Worm (Caenorhabditis elegans) whole organism, young adult: ENCODE measurements around the gene nhr-11.
A peak's percentile ranks its signal among the peaks of the same experiment; 100 is the strongest.

Experiments used
- B0035.1 ChIP-seq: sonication (generic microtip); optimal IDR thresholded peaks from 2 replicates; lab custom pipeline; 2016; ENCODE audit warnings: missing genetic modification characterization, mild to moderate bottlenecking, missing compliant biosample characterization, missing genotype, missing genetic modification reagents
- C06A6.2 ChIP-seq: fragments of 200-800 bp; sonication (Bioruptor generic); conservative IDR thresholded peaks from 2 replicates; pipeline ENCODE4 v1.3.6; 2022; ENCODE audit warnings: missing genetic modification characterization, missing compliant biosample characterization
- F23B12.7 ChIP-seq: sonication (generic microtip); optimal IDR thresholded peaks from 2 replicates; lab custom pipeline; 2017; ENCODE audit warnings: missing genetic modification characterization, mild to moderate bottlenecking, missing compliant biosample characterization, antibody characterized with exemption, moderate library complexity; ENCODE audit not compliant: insufficient read depth
- F33H1.4 ChIP-seq: fragments of 200-800 bp; sonication (Bioruptor generic); IDR thresholded peaks from 2 replicates; pipeline ENCODE4 v1.3.6; 2022; ENCODE audit warnings: missing genetic modification reagents, missing genetic modification characterization, missing compliant biosample characterization
- F37B4.10 ChIP-seq: fragments of 200-800 bp; sonication (Bioruptor generic); IDR thresholded peaks from 2 replicates; pipeline ENCODE4 v1.3.6; 2022; ENCODE audit warnings: missing genetic modification characterization, missing compliant biosample characterization
- F52B5.7 ChIP-seq: sonication (generic microtip); optimal IDR thresholded peaks from 2 replicates; lab custom pipeline; 2016; ENCODE audit warnings: mild to moderate bottlenecking, missing genetic modification characterization, missing compliant biosample characterization
- F57A8.1 ChIP-seq: fragments of 200-800 bp; sonication (Bioruptor generic); optimal IDR thresholded peaks from 2 replicates; lab custom pipeline; 2018; ENCODE audit warnings: mild to moderate bottlenecking, missing genetic modification characterization, moderate library complexity, missing compliant biosample characterization
- T07F8.4 ChIP-seq: sonication (generic microtip); optimal IDR thresholded peaks from 2 replicates; lab custom pipeline; 2016; ENCODE audit warnings: mild to moderate bottlenecking, missing genetic modification characterization, moderate library complexity, missing compliant biosample characterization
- T26A5.8 ChIP-seq: sonication (generic microtip); optimal IDR thresholded peaks from 2 replicates; lab custom pipeline; 2016; ENCODE audit warnings: missing genetic modification characterization, missing compliant biosample characterization
- Y53G8AR.9 ChIP-seq: fragments of 200-800 bp; sonication (Bioruptor generic); conservative IDR thresholded peaks from 2 replicates; pipeline ENCODE4 v1.3.6; 2022; ENCODE audit warnings: missing genetic modification reagents, missing genetic modification characterization, missing compliant biosample characterization
- Y56A3A.18 ChIP-seq: fragments of 200-800 bp; sonication (Bioruptor generic); IDR thresholded peaks from 2 replicates; pipeline ENCODE4 v1.3.6; 2022; ENCODE audit warnings: missing genetic modification reagents, missing genetic modification characterization, missing compliant biosample characterization
- Y95B8A.8 ChIP-seq: fragments of 200-800 bp; sonication (Bioruptor generic); IDR thresholded peaks from 2 replicates; pipeline ENCODE4 v1.3.6; 2022; ENCODE audit warnings: missing genetic modification reagents, missing genetic modification characterization, missing compliant biosample characterization
- ZK185.1 ChIP-seq: sonication (generic microtip); optimal IDR thresholded peaks from 2 replicates; lab custom pipeline; 2016; ENCODE audit warnings: mild to moderate bottlenecking, missing genetic modification characterization, missing compliant biosample characterization; ENCODE audit not compliant: poor library complexity, severe bottlenecking
- atf-7 ChIP-seq: sonication (generic microtip); optimal IDR thresholded peaks from 2 replicates; lab custom pipeline; 2017; ENCODE audit warnings: mild to moderate bottlenecking, missing genetic modification characterization, missing compliant biosample characterization
- attf-5 ChIP-seq: fragments of 200-800 bp; sonication (Bioruptor generic); optimal IDR thresholded peaks from 2 replicates; lab custom pipeline; 2018; ENCODE audit warnings: mild to moderate bottlenecking, missing genetic modification characterization, missing compliant biosample characterization
- cebp-2 ChIP-seq: fragments of 200-800 bp; sonication (Bioruptor generic); IDR thresholded peaks from 2 replicates; pipeline ENCODE4 v1.3.6; 2022; ENCODE audit warnings: missing genetic modification characterization, missing compliant biosample characterization
- ceh-100 ChIP-seq: fragments of 200-800 bp; sonication (Bioruptor generic); IDR thresholded peaks from 2 replicates; pipeline ENCODE4 v1.3.6; 2022; ENCODE audit warnings: missing genetic modification reagents, missing genetic modification characterization, missing compliant biosample characterization
- die-1 ChIP-seq: sonication (generic microtip); optimal IDR thresholded peaks from 2 replicates; lab custom pipeline; 2016; ENCODE audit warnings: missing genotype, mild to moderate bottlenecking, missing genetic modification characterization, missing compliant biosample characterization
- efl-1 ChIP-seq: fragments of 150-350 bp; optimal IDR thresholded peaks from 2 replicates; lab custom pipeline; 2014; ENCODE audit warnings: missing biosample characterization, missing genetic modification reagents, missing genetic modification characterization
- egrh-3 ChIP-seq: fragments of 200-800 bp; sonication (Bioruptor generic); IDR thresholded peaks from 2 replicates; pipeline ENCODE4 v1.3.6; 2022; ENCODE audit warnings: missing genetic modification reagents, missing genetic modification characterization, missing compliant biosample characterization
- ets-4 ChIP-seq: fragments of 200-800 bp; sonication (Bioruptor generic); optimal IDR thresholded peaks from 2 replicates; lab custom pipeline; 2018; ENCODE audit warnings: mild to moderate bottlenecking, missing genetic modification characterization, missing compliant biosample characterization
- gei-17 ChIP-seq: fragments of 200-800 bp; sonication (Bioruptor generic); optimal IDR thresholded peaks from 2 replicates; lab custom pipeline; 2018; ENCODE audit warnings: mild to moderate bottlenecking, missing genetic modification characterization, missing compliant biosample characterization
- hlh-26 ChIP-seq: fragments of 200-800 bp; sonication (Bioruptor generic); conservative IDR thresholded peaks from 2 replicates; pipeline ENCODE4 v1.3.6; 2022; ENCODE audit warnings: missing genetic modification reagents, missing genetic modification characterization, missing compliant biosample characterization
- hrde-1 ChIP-seq: sonication (generic microtip); optimal IDR thresholded peaks from 2 replicates; lab custom pipeline; 2016; ENCODE audit warnings: missing genetic modification characterization, mild to moderate bottlenecking, missing compliant biosample characterization, moderate library complexity, missing genotype, missing genetic modification reagents, borderline replicate concordance
- hsf-1 ChIP-seq: fragments of 200-800 bp; sonication (Bioruptor generic); IDR thresholded peaks from 2 replicates; pipeline ENCODE4 v1.3.6; 2022; ENCODE audit warnings: missing genetic modification reagents, missing genetic modification characterization, missing compliant biosample characterization
- lag-1 ChIP-seq: fragments of 200-800 bp; sonication (Bioruptor generic); IDR thresholded peaks from 2 replicates; pipeline ENCODE4 v1.3.6; 2022; ENCODE audit warnings: missing genetic modification reagents, missing genetic modification characterization, missing compliant biosample characterization
- lin-40 ChIP-seq: sonication (generic microtip); optimal IDR thresholded peaks from 2 replicates; lab custom pipeline; 2016; ENCODE audit warnings: missing genetic modification characterization, mild to moderate bottlenecking, missing compliant biosample characterization, missing genotype, missing genetic modification reagents
- lin-54 ChIP-seq: fragments of 200-800 bp; sonication (Bioruptor generic); optimal IDR thresholded peaks from 2 replicates; lab custom pipeline; 2018; ENCODE audit warnings: mild to moderate bottlenecking, missing genetic modification characterization, missing compliant biosample characterization
- lir-1 ChIP-seq: fragments of 200-800 bp; sonication (Bioruptor generic); conservative IDR thresholded peaks from 2 replicates; pipeline ENCODE4 v1.3.6; 2022; ENCODE audit warnings: missing genetic modification reagents, missing genetic modification characterization, missing compliant biosample characterization
- lsl-1 ChIP-seq: fragments of 200-800 bp; sonication (Bioruptor generic); optimal IDR thresholded peaks from 2 replicates; lab custom pipeline; 2018; ENCODE audit warnings: mild to moderate bottlenecking, missing genetic modification characterization, moderate library complexity, missing compliant biosample characterization
- madf-10 ChIP-seq: sonication (generic microtip); optimal IDR thresholded peaks from 2 replicates; lab custom pipeline; 2016; ENCODE audit warnings: mild to moderate bottlenecking, missing genetic modification characterization, missing compliant biosample characterization
- mes-4 ChIP-seq: sonication (generic microtip); optimal IDR thresholded peaks from 2 replicates; lab custom pipeline; 2016; ENCODE audit warnings: missing genotype, missing genetic modification characterization, missing compliant biosample characterization
- mxl-1 ChIP-seq: sonication (generic microtip); optimal IDR thresholded peaks from 2 replicates; lab custom pipeline; 2016; ENCODE audit warnings: missing genetic modification characterization, missing compliant biosample characterization
- nfya-1 ChIP-seq: sonication (generic microtip); optimal IDR thresholded peaks from 2 replicates; lab custom pipeline; 2017; ENCODE audit warnings: antibody characterized with exemption, missing compliant biosample characterization, missing genetic modification characterization, borderline replicate concordance; ENCODE audit not compliant: insufficient read depth
- nhr-27 ChIP-seq: fragments of 200-800 bp; sonication (Bioruptor generic); optimal IDR thresholded peaks from 2 replicates; lab custom pipeline; 2018; ENCODE audit warnings: mild to moderate bottlenecking, missing genetic modification characterization, moderate library complexity, missing compliant biosample characterization
- pbrm-1 ChIP-seq: fragments of 200-800 bp; sonication (Bioruptor generic); IDR thresholded peaks from 2 replicates; pipeline ENCODE4 v1.3.6; 2022; ENCODE audit warnings: missing genetic modification reagents, missing genetic modification characterization, missing compliant biosample characterization
- repo-1 ChIP-seq: sonication (generic microtip); optimal IDR thresholded peaks from 2 replicates; lab custom pipeline; 2017; ENCODE audit warnings: mild to moderate bottlenecking, missing genetic modification characterization, missing compliant biosample characterization
- rpc-1 ChIP-seq, 2 experiments: fragments of 150-350 bp in 1 of 2; sonication (generic microtip) in 1 of 2; optimal IDR thresholded peaks; 2 replicates each; lab custom pipeline; 2014 to 2018; ENCODE audit warnings: missing biosample characterization in 1 of 2, missing genetic modification characterization in 1 of 2, missing genetic modification reagents in 1 of 2, missing genotype in 1 of 2
- snpc-3.4 ChIP-seq: sonication (generic microtip); optimal IDR thresholded peaks from 2 replicates; lab custom pipeline; 2017; ENCODE audit warnings: missing genetic modification characterization, mild to moderate bottlenecking, missing compliant biosample characterization, antibody characterized with exemption, moderate library complexity, missing genotype, missing genetic modification reagents
- somi-1 ChIP-seq: fragments of 200-800 bp; sonication (Bioruptor generic); optimal IDR thresholded peaks from 2 replicates; lab custom pipeline; 2018; ENCODE audit warnings: mild to moderate bottlenecking, missing genetic modification characterization, missing compliant biosample characterization
- tbp1 ChIP-seq: fragments of 200-800 bp; sonication (Bioruptor generic); optimal IDR thresholded peaks from 2 replicates; lab custom pipeline; 2018; ENCODE audit warnings: mild to moderate bottlenecking, missing genetic modification characterization, missing compliant biosample characterization
- unc-62 ChIP-seq: fragments of 150-350 bp; optimal IDR thresholded peaks from 2 replicates; lab custom pipeline; 2014; ENCODE audit warnings: missing biosample characterization, missing genetic modification reagents, missing genetic modification characterization
- zim-3 ChIP-seq: sonication (generic microtip); optimal IDR thresholded peaks from 2 replicates; lab custom pipeline; 2017; ENCODE audit warnings: mild to moderate bottlenecking, missing genetic modification characterization, moderate library complexity, missing compliant biosample characterization
- ztf-22 ChIP-seq: fragments of 200-800 bp; sonication (Bioruptor generic); optimal IDR thresholded peaks from 2 replicates; lab custom pipeline; 2018; ENCODE audit warnings: mild to moderate bottlenecking, missing genetic modification characterization, moderate library complexity, missing compliant biosample characterization
- ztf-25 ChIP-seq: fragments of 200-800 bp; sonication (Bioruptor generic); IDR thresholded peaks from 2 replicates; pipeline ENCODE4 v1.3.6; 2022; ENCODE audit warnings: missing genetic modification reagents, missing genetic modification characterization, missing compliant biosample characterization
- ztf-26 ChIP-seq: sonication (generic microtip); optimal IDR thresholded peaks from 2 replicates; lab custom pipeline; 2017; ENCODE audit warnings: missing genetic modification characterization, missing compliant biosample characterization
- ztf-28 ChIP-seq: fragments of 200-800 bp; sonication (Bioruptor generic); IDR thresholded peaks from 2 replicates; pipeline ENCODE4 v1.3.6; 2022; ENCODE audit warnings: missing genetic modification reagents, missing genetic modification characterization, missing compliant biosample characterization
- ztf-3 ChIP-seq: fragments of 200-800 bp; sonication (Bioruptor generic); optimal IDR thresholded peaks from 2 replicates; lab custom pipeline; 2018; ENCODE audit warnings: mild to moderate bottlenecking, missing genetic modification characterization, missing compliant biosample characterization

Gene nhr-11

ce11 chrIV:9074244-9074723 lies 4.5 kb downstream of the nhr-11 start, which contains the start of gene mppb-1 (continued):
- TF ChIP-seq ZK185.1 (tag; lab: Kevin White, UChicago) (peak; percentile 96), cebp-2 (GFP tag; lab: Robert Waterston, UW) (no peak), snpc-3.4 (tag; lab: Kevin White, UChicago) (peak; percentile 28), C06A6.2 (GFP tag; lab: Robert Waterston, UW) (no peak), lsl-1 (peak; percentile 52), ztf-28 (GFP tag; lab: Robert Waterston, UW) (peak; percentile 89), lin-54 (peak; percentile 96), attf-5 (peak; percentile 40), mxl-1 (no peak), ztf-26 (no peak), repo-1 (tag; lab: Kevin White, UChicago) (no peak), ztf-22 (GFP tag; lab: Kevin White, UChicago) (no peak), madf-10 (tag; lab: Kevin White, UChicago) (peak; percentile 83), efl-1 (peak; percentile 74), T26A5.8 (no peak), lir-1 (GFP tag; lab: Robert Waterston, UW) (peak; percentile 82), F57A8.1 (GFP tag; lab: Kevin White, UChicago) (no peak), mes-4 (tag; lab: Kevin White, UChicago) (no peak), B0035.1 (tag; lab: Kevin White, UChicago) (no peak), zim-3 (tag; lab: Kevin White, UChicago) (peak; percentile 44), Y95B8A.8 (GFP tag; lab: Robert Waterston, UW) (no peak), hlh-26 (GFP tag; lab: Robert Waterston, UW) (no peak), ztf-3 (GFP tag; lab: Kevin White, UChicago) (no peak), rpc-1 (optimal IDR thresholded peaks at IDR 0.05; lab: Kevin White, UChicago) (no peak), rpc-1 (tag; optimal IDR thresholded peaks at IDR 0.05; lab: Kevin White, UChicago) (no peak), ceh-100 (GFP tag; lab: Robert Waterston, UW) (peak; percentile 50; the same call in 1 of the 2 replicates), ztf-25 (GFP tag; lab: Robert Waterston, UW) (no peak), nhr-27 (no peak), somi-1 (GFP tag; lab: Kevin White, UChicago) (no peak), nfya-1 (no peak), hsf-1 (0 out of 2 replicates have a peak, but pooled peaks have one; percentile 38), lag-1 (GFP tag; lab: Robert Waterston, UW) (no peak), lin-40 (tag; lab: Kevin White, UChicago) (peak; percentile 59), F37B4.10 (GFP tag; lab: Robert Waterston, UW) (no peak), unc-62 (GFP tag; lab: Kevin White, UChicago) (no peak), Y53G8AR.9 (GFP tag; lab: Robert Waterston, UW) (no peak), gei-17 (GFP tag; lab: Kevin White, UChicago) (no peak), tbp1 (peak; percentile 58), F23B12.7 (peak; percentile 46), hrde-1 (tag; lab: Kevin White, UChicago) (no peak), pbrm-1 (GFP tag; lab: Robert Waterston, UW) (peak; percentile 64), die-1 (no peak), Y56A3A.18 (GFP tag; lab: Robert Waterston, UW) (no peak), F52B5.7 (tag; lab: Kevin White, UChicago) (peak; percentile 33), atf-7 (tag; lab: Kevin White, UChicago) (peak; percentile 28), T07F8.4 (tag; lab: Kevin White, UChicago) (no peak), F33H1.4 (GFP tag; lab: Robert Waterston, UW) (peak; percentile 58), ets-4 (GFP tag; lab: Kevin White, UChicago) (no peak), egrh-3 (GFP tag; lab: Robert Waterston, UW) (no peak)
